Fruit fly (Drosophila melanogaster): ENCODE measurements around the gene CG8219.

The CG8219 gene

DNA sequence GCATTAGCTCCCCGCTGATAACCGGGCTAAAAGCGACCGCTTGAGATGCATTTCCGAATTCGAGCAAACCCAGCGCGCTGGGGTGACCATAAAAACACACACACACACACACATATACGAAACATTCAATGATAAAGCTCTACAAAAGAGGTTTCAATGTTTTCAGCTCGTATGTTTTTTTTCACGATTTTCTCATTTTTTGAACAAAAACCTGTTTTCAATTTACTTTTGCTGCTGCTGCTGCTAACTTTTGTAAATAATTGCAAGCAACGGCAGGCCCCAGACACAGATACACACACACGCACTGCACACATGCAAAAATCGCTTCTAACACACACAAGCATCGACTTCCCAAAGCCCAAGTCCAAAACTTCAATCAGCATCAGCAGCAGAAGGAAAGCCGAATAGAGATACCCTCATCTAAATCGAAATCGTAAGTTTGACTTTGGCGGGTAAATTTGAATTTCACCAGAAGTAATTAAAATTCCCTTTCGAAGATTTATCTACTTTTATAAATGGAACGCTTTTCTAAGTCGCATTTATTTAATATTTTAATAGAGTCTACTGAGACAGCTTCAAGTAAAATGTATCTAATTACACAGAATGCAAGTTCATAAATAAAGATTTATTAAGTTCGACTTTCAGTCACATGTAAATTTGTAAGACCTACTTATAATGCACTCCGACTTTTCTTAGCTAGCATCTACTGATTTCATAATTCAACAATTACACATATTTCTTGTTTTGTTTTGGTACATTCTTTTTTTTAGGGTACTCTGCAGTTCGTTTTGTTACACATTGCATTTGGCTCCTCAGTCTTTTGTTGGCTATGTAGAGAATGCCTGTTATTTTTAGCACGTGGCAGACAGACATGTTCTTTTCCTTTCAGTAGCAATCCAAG lies 49.2 kb downstream of the CG8219 start:
- no peak for TF ChIP-seq CG8159 (tag; optimal IDR thresholded peaks at IDR 0.05)
- TF ChIP-seq CG8301 (tag; optimal IDR thresholded peaks at IDR 0.05): no peak
- peak; percentile 58; the same call in 2 of the 3 replicates for TF ChIP-seq CG4496 (GFP tag; IDR thresholded peaks at IDR 0.05)
- peak; percentile 4 for TF ChIP-seq Pif1A (GFP tag; optimal IDR thresholded peaks at IDR 0.05)
- peak; percentile 56; the same call in 1 of the 2 replicates for TF ChIP-seq CG32121 (GFP tag; IDR thresholded peaks at IDR 0.05)
- TF ChIP-seq CG9948 (tag; optimal IDR thresholded peaks at IDR 0.05): peak; percentile 2
- no peak for TF ChIP-seq D1 (tag; optimal IDR thresholded peaks at IDR 0.05)
- no peak for TF ChIP-seq rn (GFP tag; IDR thresholded peaks at IDR 0.05)
- no peak for TF ChIP-seq CG34367 (tag; optimal IDR thresholded peaks at IDR 0.05)
- TF ChIP-seq CG17806 (tag; optimal IDR thresholded peaks at IDR 0.05): no peak
- TF ChIP-seq CG12605 (GFP tag; IDR thresholded peaks at IDR 0.05): peak; percentile 71
- no peak for TF ChIP-seq CG15710 (tag; optimal IDR thresholded peaks at IDR 0.05)
- TF ChIP-seq fd96Ca (GFP tag; IDR thresholded peaks at IDR 0.05): peak; percentile 63; the same call in 2 of the 3 replicates
- no peak for TF ChIP-seq gl (tag; optimal IDR thresholded peaks at IDR 0.05)
- TF ChIP-seq CG14655 (GFP tag; optimal IDR thresholded peaks at IDR 0.05): peak; percentile 39
- peak; percentile 37 for TF ChIP-seq CG13204 (GFP tag; optimal IDR thresholded peaks at IDR 0.05)
- TF ChIP-seq CG10348 (GFP tag; IDR thresholded peaks at IDR 0.05): no peak
- no peak for TF ChIP-seq Pif1B (GFP tag; optimal IDR thresholded peaks at IDR 0.05)
- peak; percentile 68 for TF ChIP-seq Ets98B (GFP tag; IDR thresholded peaks at IDR 0.05)
- no peak for TF ChIP-seq Snoo (tag; optimal IDR thresholded peaks at IDR 0.05)
- TF ChIP-seq EcR (GFP tag; optimal IDR thresholded peaks at IDR 0.05): no peak

Measured in whole organism, pupa.